Worm (Caenorhabditis elegans) whole organism, late embryonic: ENCODE measurements around the gene sri-21.

Experiments used
- C38D4.7 ChIP-seq: fragments of 200-800 bp; sonication (Bioruptor generic); optimal IDR thresholded peaks from 2 replicates; lab custom pipeline; 2018; ENCODE audit warnings: mild to moderate bottlenecking, missing genetic modification characterization, moderate library complexity, missing compliant biosample characterization
- F13H6.1 ChIP-seq: sonication (generic microtip); optimal IDR thresholded peaks from 2 replicates; lab custom pipeline; 2016; ENCODE audit warnings: missing genetic modification characterization, missing compliant biosample characterization
- K02D7.2 ChIP-seq: sonication (generic microtip); optimal IDR thresholded peaks from 2 replicates; lab custom pipeline; 2017; ENCODE audit warnings: mild to moderate bottlenecking, missing genetic modification characterization, missing compliant biosample characterization
- T23F11.4 ChIP-seq: fragments of 200-800 bp; sonication (Bioruptor generic); optimal IDR thresholded peaks from 2 replicates; lab custom pipeline; 2018; ENCODE audit warnings: mild to moderate bottlenecking, missing genetic modification characterization, missing compliant biosample characterization
- Y22D7AL.16 ChIP-seq: sonication (generic microtip); optimal IDR thresholded peaks from 2 replicates; lab custom pipeline; 2016; ENCODE audit warnings: missing genetic modification characterization, missing compliant biosample characterization
- ahr-1 ChIP-seq: sonication (generic microtip); optimal IDR thresholded peaks from 2 replicates; lab custom pipeline; 2016; ENCODE audit warnings: missing genetic modification characterization, missing compliant biosample characterization
- ceh-14 ChIP-seq: sonication (generic microtip); optimal IDR thresholded peaks from 2 replicates; lab custom pipeline; 2016; ENCODE audit warnings: missing genotype, missing genetic modification characterization, missing compliant biosample characterization
- ceh-19 ChIP-seq: fragments of 200-800 bp; sonication (Bioruptor generic); optimal IDR thresholded peaks from 2 replicates; lab custom pipeline; 2018; ENCODE audit warnings: mild to moderate bottlenecking, missing genetic modification characterization, missing compliant biosample characterization
- ceh-2 ChIP-seq: sonication (generic microtip); optimal IDR thresholded peaks from 2 replicates; lab custom pipeline; 2016; ENCODE audit warnings: missing genotype, missing genetic modification characterization, missing compliant biosample characterization
- ceh-30 ChIP-seq: fragments of 150-350 bp; optimal IDR thresholded peaks from 2 replicates; lab custom pipeline; 2014; ENCODE audit warnings: missing biosample characterization, missing genetic modification characterization
- ceh-31 ChIP-seq: sonication (generic microtip); optimal IDR thresholded peaks from 2 replicates; lab custom pipeline; 2016; ENCODE audit warnings: missing genetic modification characterization, missing compliant biosample characterization
- ceh-34 ChIP-seq: sonication (generic microtip); optimal IDR thresholded peaks from 2 replicates; lab custom pipeline; 2016; ENCODE audit warnings: mild to moderate bottlenecking, missing genetic modification characterization, missing compliant biosample characterization
- ceh-45 ChIP-seq: fragments of 200-800 bp; sonication (Bioruptor generic); IDR thresholded peaks from 2 replicates; pipeline ENCODE4 v1.3.6; 2022; ENCODE audit warnings: missing genetic modification reagents, missing genetic modification characterization, missing compliant biosample characterization
- ceh-48 ChIP-seq: sonication (generic microtip); optimal IDR thresholded peaks from 2 replicates; lab custom pipeline; 2016; ENCODE audit warnings: missing genetic modification characterization, inconsistent platforms, missing compliant biosample characterization
- ceh-6 ChIP-seq: fragments of 200-800 bp; sonication (Bioruptor generic); optimal IDR thresholded peaks from 2 replicates; lab custom pipeline; 2018; ENCODE audit warnings: mild to moderate bottlenecking, missing genetic modification characterization, missing compliant biosample characterization
- che-1 ChIP-seq: sonication (generic microtip); optimal IDR thresholded peaks from 2 replicates; lab custom pipeline; 2016; ENCODE audit warnings: mild to moderate bottlenecking, missing genetic modification characterization, missing compliant biosample characterization
- dmd-4 ChIP-seq: sonication (generic microtip); optimal IDR thresholded peaks from 2 replicates; lab custom pipeline; 2016; ENCODE audit warnings: borderline replicate concordance, missing genetic modification characterization, missing compliant biosample characterization
- dve-1 ChIP-seq: sonication (generic microtip); optimal IDR thresholded peaks from 2 replicates; lab custom pipeline; 2017; ENCODE audit warnings: antibody characterized with exemption, mild to moderate bottlenecking, missing genetic modification characterization, missing compliant biosample characterization
- elt-2 ChIP-seq: sonication (generic microtip); optimal IDR thresholded peaks from 2 replicates; lab custom pipeline; 2016; ENCODE audit warnings: missing genetic modification reagents, missing genetic modification characterization, missing compliant biosample characterization
- elt-4 ChIP-seq: sonication (generic microtip); optimal IDR thresholded peaks from 2 replicates; lab custom pipeline; 2016; ENCODE audit warnings: missing genetic modification characterization, missing compliant biosample characterization
- eyg-1 ChIP-seq: sonication (generic microtip); optimal IDR thresholded peaks from 2 replicates; lab custom pipeline; 2016; ENCODE audit warnings: missing genotype, missing genetic modification characterization, missing compliant biosample characterization
- fax-1 ChIP-seq: sonication (generic microtip); optimal IDR thresholded peaks from 2 replicates; lab custom pipeline; 2016; ENCODE audit warnings: missing genotype, missing genetic modification characterization, missing compliant biosample characterization
- fkh-10 ChIP-seq: fragments of 150-350 bp; optimal IDR thresholded peaks from 2 replicates; lab custom pipeline; 2014; ENCODE audit warnings: missing biosample characterization, missing genetic modification reagents, missing genetic modification characterization
- fkh-6 ChIP-seq: sonication (generic microtip); optimal IDR thresholded peaks from 2 replicates; lab custom pipeline; 2016; ENCODE audit warnings: missing genetic modification characterization, missing compliant biosample characterization
- gmeb-2 ChIP-seq: sonication (generic microtip); optimal IDR thresholded peaks from 2 replicates; lab custom pipeline; 2016; ENCODE audit warnings: missing genetic modification characterization, inconsistent platforms, missing compliant biosample characterization
- hlh-15 ChIP-seq: sonication (generic microtip); optimal IDR thresholded peaks from 2 replicates; lab custom pipeline; 2016; ENCODE audit warnings: missing genetic modification characterization, missing compliant biosample characterization
- lin-11 ChIP-seq: fragments of 200-800 bp; sonication (Bioruptor generic); optimal IDR thresholded peaks from 2 replicates; lab custom pipeline; 2018; ENCODE audit warnings: mild to moderate bottlenecking, missing genetic modification characterization, missing compliant biosample characterization
- madf-2 ChIP-seq: sonication (generic microtip); optimal IDR thresholded peaks from 2 replicates; lab custom pipeline; 2017; ENCODE audit warnings: missing genetic modification characterization, missing compliant biosample characterization
- nfya-1 ChIP-seq: sonication (generic microtip); optimal IDR thresholded peaks from 2 replicates; lab custom pipeline; 2017; ENCODE audit warnings: missing genetic modification characterization, mild to moderate bottlenecking, missing compliant biosample characterization, antibody characterized with exemption, moderate library complexity
- nhr-11 ChIP-seq: fragments of 150-350 bp; optimal IDR thresholded peaks from 2 replicates; lab custom pipeline; 2014; ENCODE audit warnings: missing biosample characterization, missing genetic modification characterization
- nhr-232 ChIP-seq: sonication (generic microtip); optimal IDR thresholded peaks from 2 replicates; lab custom pipeline; 2016; ENCODE audit warnings: missing genetic modification characterization, missing compliant biosample characterization
- npax-4 ChIP-seq: sonication (generic microtip); optimal IDR thresholded peaks from 2 replicates; lab custom pipeline; 2016; ENCODE audit warnings: missing genetic modification characterization, missing compliant biosample characterization
- odd-2 ChIP-seq: sonication (generic microtip); optimal IDR thresholded peaks from 2 replicates; lab custom pipeline; 2017; ENCODE audit warnings: antibody characterized with exemption, mild to moderate bottlenecking, missing genetic modification characterization, missing compliant biosample characterization
- pat-9 ChIP-seq: fragments of 200-800 bp; sonication (Bioruptor generic); optimal IDR thresholded peaks from 2 replicates; lab custom pipeline; 2018; ENCODE audit warnings: mild to moderate bottlenecking, missing genetic modification characterization, moderate library complexity, missing compliant biosample characterization
- pax-1 ChIP-seq: fragments of 150-350 bp; optimal IDR thresholded peaks from 2 replicates; lab custom pipeline; 2014; ENCODE audit warnings: missing biosample characterization, missing genetic modification characterization
- pha-2 ChIP-seq: sonication (generic microtip); optimal IDR thresholded peaks from 2 replicates; lab custom pipeline; 2017; ENCODE audit warnings: mild to moderate bottlenecking, missing genetic modification characterization, missing compliant biosample characterization
- pros-1 ChIP-seq: fragments of 150-350 bp; optimal IDR thresholded peaks from 2 replicates; lab custom pipeline; 2014; ENCODE audit warnings: missing biosample characterization, missing genetic modification reagents, missing genetic modification characterization
- sdc-2 ChIP-seq: sonication (generic microtip); optimal IDR thresholded peaks from 2 replicates; lab custom pipeline; 2016; ENCODE audit warnings: missing genotype, missing genetic modification characterization, missing compliant biosample characterization
- sox-2 ChIP-seq: fragments of 200-800 bp; sonication (Bioruptor generic); IDR thresholded peaks from 2 replicates; pipeline ENCODE4 v1.3.6; 2022; ENCODE audit warnings: missing genetic modification reagents, missing genetic modification characterization, missing compliant biosample characterization
- sox-4 ChIP-seq: sonication (generic microtip); optimal IDR thresholded peaks from 2 replicates; lab custom pipeline; 2017; ENCODE audit warnings: mild to moderate bottlenecking, missing genetic modification characterization, inconsistent platforms, missing compliant biosample characterization
- syd-9 ChIP-seq: sonication (generic microtip); optimal IDR thresholded peaks from 2 replicates; lab custom pipeline; 2016; ENCODE audit warnings: mild to moderate bottlenecking, missing genetic modification characterization, moderate library complexity, missing compliant biosample characterization
- tbx-2 ChIP-seq: sonication (generic microtip); optimal IDR thresholded peaks from 2 replicates; lab custom pipeline; 2016; ENCODE audit warnings: missing genetic modification characterization, missing compliant biosample characterization
- ttx-3 ChIP-seq: sonication (generic microtip); optimal IDR thresholded peaks from 2 replicates; lab custom pipeline; 2016; ENCODE audit warnings: missing genetic modification reagents, missing genetic modification characterization, missing compliant biosample characterization
- unc-3 ChIP-seq, 2 experiments: fragments of 200-800 bp in 1 of 2; sonication (Bioruptor generic) in 1 of 2; sonication (generic microtip) in 1 of 2; conservative IDR thresholded peaks in 1 of 2; optimal IDR thresholded peaks in 1 of 2; 2 replicates each; pipeline versions ENCODE4 v1.3.6 to Lab custom; 2016 to 2022; ENCODE audit warnings: missing compliant biosample characterization in 2 of 2, missing genetic modification characterization in 2 of 2, missing genetic modification reagents in 1 of 2
- unc-55 ChIP-seq: sonication (generic microtip); optimal IDR thresholded peaks from 2 replicates; lab custom pipeline; 2017; ENCODE audit warnings: missing biosample characterization, missing genetic modification reagents, missing genetic modification characterization
- unc-86 ChIP-seq: sonication (generic microtip); optimal IDR thresholded peaks from 2 replicates; lab custom pipeline; 2016; ENCODE audit warnings: missing genetic modification characterization, missing compliant biosample characterization
- zip-5 ChIP-seq: sonication (generic microtip); optimal IDR thresholded peaks from 2 replicates; lab custom pipeline; 2016; ENCODE audit warnings: missing genetic modification characterization, missing compliant biosample characterization
- ztf-16 ChIP-seq: sonication (generic microtip); optimal IDR thresholded peaks from 2 replicates; lab custom pipeline; 2017; ENCODE audit warnings: missing genetic modification characterization, missing compliant biosample characterization

Gene sri-21

DNA sequence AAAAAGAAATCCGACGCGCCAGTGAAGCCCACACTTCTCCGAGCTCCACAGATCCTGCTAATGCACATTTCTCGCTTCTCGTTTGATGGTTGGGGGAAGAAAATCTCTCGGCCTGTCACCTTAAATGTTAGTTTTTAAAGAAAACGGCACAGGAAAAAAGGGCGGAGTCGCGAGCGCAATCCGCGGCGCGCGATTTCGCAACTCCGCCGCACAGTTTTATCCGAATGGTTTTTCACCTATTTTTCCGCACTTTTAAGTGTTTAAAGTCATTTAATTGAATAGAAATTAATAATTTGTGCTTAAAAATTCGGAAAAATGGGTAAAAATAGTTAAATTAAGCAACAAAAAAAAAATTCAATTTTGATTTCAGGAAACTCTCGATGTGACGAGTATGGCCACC is 38.0 kb downstream of the sri-21 start (continued):
- TF ChIP-seq ceh-2 (tag; lab: Kevin White, UChicago) (peak; percentile 39), F13H6.1 (tag; lab: Kevin White, UChicago) (peak; percentile 46), fax-1 (peak; percentile 20), ahr-1 (tag; lab: Kevin White, UChicago) (no peak), madf-2 (tag; lab: Kevin White, UChicago) (no peak), pha-2 (tag; lab: Kevin White, UChicago) (peak; percentile 80), Y22D7AL.16 (tag; lab: Kevin White, UChicago) (no peak), ceh-30 (tag; lab: Kevin White, UChicago) (no peak), che-1 (tag; lab: Kevin White, UChicago) (peak; percentile 70), gmeb-2 (tag; lab: Kevin White, UChicago) (peak; percentile 40), ztf-16 (peak; percentile 15), npax-4 (tag; lab: Kevin White, UChicago) (peak; percentile 27), ceh-31 (tag; lab: Kevin White, UChicago) (peak; percentile 62), lin-11 (tag; lab: Kevin White, UChicago) (peak; percentile 50), sdc-2 (tag; lab: Kevin White, UChicago) (peak; percentile 19), tbx-2 (tag; lab: Kevin White, UChicago) (peak; percentile 74), sox-4 (tag; lab: Kevin White, UChicago) (peak; percentile 73), pax-1 (tag; lab: Kevin White, UChicago) (no peak), elt-2 (peak; percentile 81), ceh-34 (tag; lab: Kevin White, UChicago) (peak; percentile 74), odd-2 (tag; lab: Kevin White, UChicago) (peak; percentile 66), zip-5 (tag; lab: Kevin White, UChicago) (peak; percentile 16), K02D7.2 (tag; lab: Kevin White, UChicago) (peak; percentile 18), dmd-4 (tag; lab: Kevin White, UChicago) (peak; percentile 45), pat-9 (tag; lab: Kevin White, UChicago) (peak; percentile 31), fkh-6 (tag; lab: Kevin White, UChicago) (peak; percentile 33), ceh-14 (tag; lab: Kevin White, UChicago) (peak; percentile 9)

DNA sequence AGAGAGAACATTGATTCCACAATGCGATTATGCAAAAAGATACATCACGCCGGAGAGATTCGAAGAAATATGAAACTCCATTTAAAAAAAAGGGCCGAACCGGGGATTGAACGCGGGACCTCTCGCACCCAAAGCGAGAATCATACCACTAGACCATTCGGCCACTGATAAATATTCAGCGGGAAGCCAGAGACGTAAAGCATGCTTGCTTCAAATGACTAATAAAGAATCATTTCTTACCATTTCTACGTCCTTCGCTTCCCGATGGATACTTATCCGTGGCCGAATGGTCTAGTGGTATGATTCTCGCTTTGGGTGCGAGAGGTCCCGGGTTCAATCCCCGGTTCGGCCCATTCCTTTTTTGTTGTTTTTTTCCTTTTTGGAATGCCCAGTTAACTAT is 38.6 kb downstream of the sri-21 start:
- TF ChIP-seq eyg-1 (no peak), ceh-34 (tag; lab: Kevin White, UChicago) (no peak), syd-9 (tag; lab: Kevin White, UChicago) (no peak), sdc-2 (tag; lab: Kevin White, UChicago) (no peak)

ce11 chrV:3592099-3592498 is 42.4 kb downstream of the sri-21 start, which contains the start of gene T22F3.12:
T22F3.12 (minus strand) TSS chrV:3592199.
- TF ChIP-seq ceh-19 (no peak), ceh-45 (GFP tag; lab: Robert Waterston, UW) (no peak), nhr-232 (tag; lab: Kevin White, UChicago) (no peak), fkh-10 (no peak), K02D7.2 (tag; lab: Kevin White, UChicago) (no peak), ceh-6 (GFP tag; lab: Kevin White, UChicago) (no peak), hlh-15 (tag; lab: Kevin White, UChicago) (no peak), sox-2 (GFP tag; lab: Robert Waterston, UW) (no peak), ceh-48 (tag; lab: Kevin White, UChicago) (no peak), syd-9 (tag; lab: Kevin White, UChicago) (no peak)

DNA sequence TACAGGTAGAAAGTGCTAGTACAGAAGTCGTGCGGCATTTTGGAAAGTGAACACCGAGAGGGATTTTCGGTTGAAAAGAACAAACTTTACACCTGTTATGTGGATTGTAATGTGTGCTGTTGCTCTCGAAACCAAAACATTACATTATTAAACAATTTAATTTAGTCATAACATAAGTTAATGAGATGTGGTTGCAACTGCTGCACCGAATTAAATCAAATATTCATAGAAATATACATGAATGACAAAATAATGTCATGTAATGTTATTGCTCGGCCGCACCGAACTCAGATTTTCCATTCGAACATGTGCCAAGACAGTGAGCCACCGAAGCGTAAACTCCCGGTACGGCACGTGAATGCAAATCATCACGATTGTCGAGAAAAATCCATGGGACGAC is 45.3 kb downstream of the sri-21 start, which contains the start of gene srh-213:
Gene srh-213, minus strand, starts transcription at position 101 of the 400 bp plus-strand sequence.
- TF ChIP-seq zip-5 (tag; lab: Kevin White, UChicago): no peak
- no peak for TF ChIP-seq ttx-3
- no peak for TF ChIP-seq dve-1 (tag; lab: Kevin White, UChicago)
- TF ChIP-seq T23F11.4 (GFP tag; lab: Kevin White, UChicago): no peak
- TF ChIP-seq unc-55 (GFP tag; lab: Kevin White, UChicago): no peak
- TF ChIP-seq nhr-11 (tag; lab: Kevin White, UChicago): no peak
- no peak for TF ChIP-seq pros-1 (tag; lab: Kevin White, UChicago)
- TF ChIP-seq unc-86: no peak
- TF ChIP-seq nfya-1 (tag; lab: Kevin White, UChicago): no peak
- TF ChIP-seq syd-9 (tag; lab: Kevin White, UChicago): no peak
- TF ChIP-seq C38D4.7: no peak
- TF ChIP-seq elt-4 (tag; lab: Kevin White, UChicago): no peak
- TF ChIP-seq unc-3 (GFP tag; conservative IDR thresholded peaks at IDR 0.05; lab: Robert Waterston, UW): no peak
- TF ChIP-seq unc-3 (tag; optimal IDR thresholded peaks at IDR 0.05; lab: Kevin White, UChicago): no peak
